Worm (Caenorhabditis elegans) whole organism, L4 larva: Measurements from ENCODE around the gene let-711.
A peak's percentile ranks its signal among the peaks of the same experiment; 100 is the strongest.

Experiments
- D1046.2 ChIP-seq: fragments of 200-800 bp; sonication (Bioruptor generic); IDR thresholded peaks from 2 replicates; pipeline ENCODE4 v1.3.6; 2022; ENCODE audit warnings: missing genetic modification characterization, missing compliant biosample characterization
- F37D6.2 ChIP-seq: sonication (generic microtip); optimal IDR thresholded peaks from 2 replicates; lab custom pipeline; 2016; ENCODE audit warnings: mild to moderate bottlenecking, missing genetic modification characterization, missing compliant biosample characterization
- T20F7.1 ChIP-seq: fragments of 200-800 bp; sonication (Bioruptor generic); optimal IDR thresholded peaks from 2 replicates; lab custom pipeline; 2018; ENCODE audit warnings: mild to moderate bottlenecking, missing genetic modification characterization, missing compliant biosample characterization
- T26A8.4 ChIP-seq: fragments of 200-800 bp; sonication (Bioruptor generic); IDR thresholded peaks from 2 replicates; pipeline ENCODE4 v1.3.6; 2022; ENCODE audit warnings: missing genetic modification characterization, missing compliant biosample characterization
- Y105C5A.15 ChIP-seq: fragments of 200-800 bp; sonication (Bioruptor generic); IDR thresholded peaks from 2 replicates; pipeline ENCODE4 v1.3.6; 2022; ENCODE audit warnings: missing genetic modification characterization, missing compliant biosample characterization
- Y48G9A.11 ChIP-seq: fragments of 200-800 bp; sonication (Bioruptor generic); IDR thresholded peaks from 2 replicates; pipeline ENCODE4 v1.3.6; 2022; ENCODE audit warnings: missing genetic modification reagents, missing genetic modification characterization, missing compliant biosample characterization
- Y75B8A.6 ChIP-seq: fragments of 200-800 bp; sonication (Bioruptor generic); IDR thresholded peaks from 2 replicates; pipeline ENCODE4 v1.3.6; 2022; ENCODE audit warnings: missing genetic modification reagents, missing genetic modification characterization, missing compliant biosample characterization
- aha-1 ChIP-seq: fragments of 150-350 bp; peaks from one replicate; lab custom pipeline; 2014; ENCODE audit warnings: missing biosample characterization, missing genetic modification characterization
- arid-1 ChIP-seq: fragments of 200-800 bp; sonication (Bioruptor generic); conservative IDR thresholded peaks from 2 replicates; pipeline ENCODE4 v1.3.6; 2022; ENCODE audit warnings: missing genetic modification reagents, missing genetic modification characterization, missing compliant biosample characterization
- ceh-28 ChIP-seq: fragments of 150-350 bp; optimal IDR thresholded peaks from 2 replicates; lab custom pipeline; 2014; ENCODE audit warnings: missing biosample characterization, missing genetic modification reagents, missing genetic modification characterization
- ceh-44 ChIP-seq: fragments of 200-800 bp; sonication (Bioruptor generic); IDR thresholded peaks from 2 replicates; pipeline ENCODE4 v1.3.6; 2022; ENCODE audit warnings: missing genetic modification reagents, missing genetic modification characterization, missing compliant biosample characterization
- ceh-82 ChIP-seq: sonication (generic microtip); optimal IDR thresholded peaks from 2 replicates; lab custom pipeline; 2017; ENCODE audit warnings: missing biosample characterization, missing genetic modification characterization
- cey-2 ChIP-seq: sonication (generic microtip); optimal IDR thresholded peaks from 3 replicates; lab custom pipeline; 2017; ENCODE audit warnings: missing genetic modification characterization, mild to moderate bottlenecking, missing compliant biosample characterization, antibody characterized with exemption, borderline replicate concordance; ENCODE audit not compliant: insufficient read depth
- ctbp-1 ChIP-seq: fragments of 200-800 bp; sonication (Bioruptor generic); IDR thresholded peaks from 2 replicates; pipeline ENCODE4 v1.3.6; 2022; ENCODE audit warnings: missing genetic modification reagents, missing genetic modification characterization, missing compliant biosample characterization
- daf-12 ChIP-seq: fragments of 150-350 bp; optimal IDR thresholded peaks from 2 replicates; lab custom pipeline; 2014; ENCODE audit warnings: missing biosample characterization, missing genetic modification reagents, missing genetic modification characterization
- daf-16 ChIP-seq, 3 experiments: sonication (generic microtip); optimal IDR thresholded peaks; 2 replicates each; lab custom pipeline; 2016 to 2017; ENCODE audit warnings: missing genetic modification characterization in 3 of 3, missing genetic modification reagents in 3 of 3, mild to moderate bottlenecking in 2 of 3, missing compliant biosample characterization in 2 of 3, missing biosample characterization in 1 of 3, moderate library complexity in 1 of 3
- dmd-6 ChIP-seq: fragments of 200-800 bp; sonication (Bioruptor generic); IDR thresholded peaks from 2 replicates; pipeline ENCODE4 v1.3.6; 2022; ENCODE audit warnings: missing genetic modification reagents, missing genetic modification characterization, missing compliant biosample characterization
- dmd-9 ChIP-seq: fragments of 200-800 bp; sonication (Bioruptor generic); IDR thresholded peaks from 2 replicates; pipeline ENCODE4 v1.3.6; 2022; ENCODE audit warnings: missing genetic modification reagents, missing genetic modification characterization, missing compliant biosample characterization
- dpl-1 ChIP-seq: fragments of 150-350 bp; optimal IDR thresholded peaks from 2 replicates; lab custom pipeline; 2014; ENCODE audit warnings: missing biosample characterization, missing genetic modification reagents, missing genetic modification characterization
- hlh-11 ChIP-seq: fragments of 200-800 bp; sonication (Bioruptor generic); optimal IDR thresholded peaks from 2 replicates; lab custom pipeline; 2018; ENCODE audit warnings: mild to moderate bottlenecking, missing genetic modification characterization, missing compliant biosample characterization
- hlh-30 ChIP-seq: sonication (generic microtip); optimal IDR thresholded peaks from 2 replicates; lab custom pipeline; 2017; ENCODE audit warnings: antibody characterized with exemption, mild to moderate bottlenecking, missing genetic modification characterization, missing compliant biosample characterization; ENCODE audit not compliant: insufficient read depth
- hmg-1.1 ChIP-seq: fragments of 200-800 bp; sonication (Bioruptor generic); IDR thresholded peaks from 2 replicates; pipeline ENCODE4 v1.3.6; 2022; ENCODE audit warnings: missing genetic modification reagents, missing genetic modification characterization, missing compliant biosample characterization
- lin-1 ChIP-seq: fragments of 200-800 bp; sonication (Bioruptor generic); IDR thresholded peaks from 2 replicates; pipeline ENCODE4 v1.3.6; 2022; ENCODE audit warnings: missing genetic modification reagents, missing genetic modification characterization, missing compliant biosample characterization
- lin-38 ChIP-seq: fragments of 200-800 bp; sonication (Bioruptor generic); IDR thresholded peaks from 2 replicates; pipeline ENCODE4 v1.3.6; 2022; ENCODE audit warnings: missing genetic modification reagents, missing genetic modification characterization, missing compliant biosample characterization
- lsy-2 ChIP-seq, 2 experiments: fragments of 150-350 bp in 1 of 2; sonication (generic microtip) in 1 of 2; optimal IDR thresholded peaks; 2 replicates each; lab custom pipeline; 2014 to 2017; ENCODE audit warnings: missing biosample characterization in 2 of 2, missing genetic modification characterization in 2 of 2
- madf-9 ChIP-seq: fragments of 200-800 bp; sonication (Bioruptor generic); conservative IDR thresholded peaks from 2 replicates; pipeline ENCODE4 v1.3.6; 2022; ENCODE audit warnings: missing genetic modification reagents, missing genetic modification characterization, missing compliant biosample characterization
- mdl-1 ChIP-seq, 2 experiments: fragments of 150-350 bp in 1 of 2; sonication (generic microtip) in 1 of 2; optimal IDR thresholded peaks; 2 replicates each; lab custom pipeline; 2014 to 2017; ENCODE audit warnings: missing biosample characterization in 2 of 2, missing genetic modification characterization in 2 of 2
- mep-1 ChIP-seq: fragments of 150-350 bp; sonication (generic microtip); optimal IDR thresholded peaks from 3 replicates; lab custom pipeline; 2014; ENCODE audit warnings: missing biosample characterization, missing genetic modification characterization
- mes-2 ChIP-seq: sonication (generic microtip); optimal IDR thresholded peaks from 2 replicates; lab custom pipeline; 2016; ENCODE audit warnings: missing genotype, mild to moderate bottlenecking, missing genetic modification characterization, missing compliant biosample characterization; ENCODE audit not compliant: poor library complexity, severe bottlenecking
- nhr-10 ChIP-seq: fragments of 150-350 bp; optimal IDR thresholded peaks from 2 replicates; lab custom pipeline; 2014; ENCODE audit warnings: missing biosample characterization, missing genetic modification characterization
- nhr-11 ChIP-seq: fragments of 150-350 bp; optimal IDR thresholded peaks from 2 replicates; lab custom pipeline; 2014; ENCODE audit warnings: missing biosample characterization, missing genetic modification characterization
- nhr-111 ChIP-seq: fragments of 200-800 bp; sonication (Bioruptor generic); optimal IDR thresholded peaks from 2 replicates; lab custom pipeline; 2018; ENCODE audit warnings: mild to moderate bottlenecking, missing genetic modification characterization, missing compliant biosample characterization
- nhr-25 ChIP-seq: sonication (generic microtip); optimal IDR thresholded peaks from 2 replicates; lab custom pipeline; 2017; ENCODE audit warnings: missing genetic modification characterization, mild to moderate bottlenecking, missing compliant biosample characterization, antibody characterized with exemption, moderate library complexity, borderline replicate concordance; ENCODE audit not compliant: insufficient read depth
- nhr-28 ChIP-seq: fragments of 150-350 bp; optimal IDR thresholded peaks from 2 replicates; lab custom pipeline; 2014; ENCODE audit warnings: missing biosample characterization, missing genetic modification characterization
- nhr-41 ChIP-seq: fragments of 200-800 bp; sonication (Bioruptor generic); IDR thresholded peaks from 2 replicates; pipeline ENCODE4 v1.3.6; 2022; ENCODE audit warnings: missing genetic modification reagents, missing genetic modification characterization, missing compliant biosample characterization
- pha-4 ChIP-seq, 2 experiments: fragments of 150-350 bp in 1 of 2; fragments of 200-800 bp in 1 of 2; sonication (Bioruptor generic) in 1 of 2; IDR thresholded peaks in 1 of 2; optimal IDR thresholded peaks in 1 of 2; 2 replicates each; pipeline versions ENCODE4 v1.3.6 to Lab custom; 2014 to 2022; ENCODE audit warnings: missing genetic modification characterization in 2 of 2, missing genetic modification reagents in 2 of 2, missing biosample characterization in 1 of 2, missing compliant biosample characterization in 1 of 2
- php-3 ChIP-seq: fragments of 200-800 bp; sonication (Bioruptor generic); IDR thresholded peaks from 2 replicates; pipeline ENCODE4 v1.3.6; 2022; ENCODE audit warnings: missing genetic modification reagents, missing genetic modification characterization, missing compliant biosample characterization
- set-16 ChIP-seq: fragments of 200-800 bp; sonication (Bioruptor generic); IDR thresholded peaks from 2 replicates; pipeline ENCODE4 v1.3.6; 2022; ENCODE audit warnings: missing genetic modification reagents, missing genetic modification characterization, missing compliant biosample characterization
- skn-1 ChIP-seq: fragments of 150-350 bp; optimal IDR thresholded peaks from 2 replicates; lab custom pipeline; 2014; ENCODE audit warnings: missing biosample characterization, missing genetic modification characterization
- spr-3 ChIP-seq: fragments of 200-800 bp; sonication (Bioruptor generic); optimal IDR thresholded peaks from 2 replicates; lab custom pipeline; 2018; ENCODE audit warnings: mild to moderate bottlenecking, missing genetic modification characterization, missing compliant biosample characterization
- vab-7 ChIP-seq: fragments of 200-800 bp; sonication (Bioruptor generic); IDR thresholded peaks from 2 replicates; pipeline ENCODE4 v1.3.6; 2022; ENCODE audit warnings: missing genetic modification reagents, missing genetic modification characterization, missing compliant biosample characterization
- zag-1 ChIP-seq: fragments of 150-350 bp; optimal IDR thresholded peaks from 2 replicates; lab custom pipeline; 2014; ENCODE audit warnings: missing biosample characterization, missing genetic modification characterization
- zfp-3 ChIP-seq: fragments of 200-800 bp; sonication (Bioruptor generic); conservative IDR thresholded peaks from 2 replicates; pipeline ENCODE4 v1.3.6; 2022; ENCODE audit warnings: missing genetic modification reagents, missing genetic modification characterization, missing compliant biosample characterization
- ztf-7 ChIP-seq: fragments of 150-350 bp; optimal IDR thresholded peaks from 2 replicates; lab custom pipeline; 2014; ENCODE audit warnings: missing biosample characterization, missing genetic modification characterization

let-711 gene

DNA sequence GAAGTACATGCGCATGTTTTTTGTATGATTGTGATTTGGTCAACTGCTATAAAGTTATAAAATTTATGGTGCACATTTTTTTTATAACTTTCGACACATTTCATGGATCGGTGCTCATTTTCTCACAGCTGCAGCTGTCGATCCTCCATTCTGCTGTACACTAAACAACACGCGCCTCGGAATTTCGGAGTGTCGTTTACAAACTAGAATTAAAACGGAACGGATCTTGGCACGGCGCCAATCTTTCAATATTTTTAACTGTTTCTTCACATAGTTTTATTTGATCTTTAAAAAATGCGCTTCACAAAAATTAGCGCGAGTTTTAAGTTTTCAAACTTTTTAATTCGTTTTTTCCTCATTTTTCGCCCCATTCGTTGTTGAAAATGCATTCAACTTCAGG, at the start of gene let-711:
TSS of gene let-711 (plus strand) at position 337 of the 400 bp plus-strand sequence.
- no peak for TF ChIP-seq lin-38
- TF ChIP-seq T20F7.1: peak; percentile 95
- TF ChIP-seq lsy-2 (tag; optimal IDR thresholded peaks at IDR 0.05; lab: Kevin White, UChicago): peak in 1 of 2 experiments; percentile 27
- TF ChIP-seq daf-16 (GFP tag; optimal IDR thresholded peaks at IDR 0.05; lab: Kevin White, UChicago): no peak
- peak; percentile 18 for TF ChIP-seq daf-16 (tag; optimal IDR thresholded peaks at IDR 0.05; lab: Kevin White, UChicago)
- no peak for TF ChIP-seq nhr-25 (tag; lab: Kevin White, UChicago)
- TF ChIP-seq hlh-11 (tag; lab: Kevin White, UChicago): no peak
- no peak for TF ChIP-seq hmg-1.1
- no peak for TF ChIP-seq zfp-3 (GFP tag; lab: Robert Waterston, UW)
- peak; percentile 97 for TF ChIP-seq Y48G9A.11 (GFP tag; lab: Robert Waterston, UW)
- no peak for TF ChIP-seq cey-2 (tag; lab: Kevin White, UChicago)
- TF ChIP-seq pha-4 (GFP tag; IDR thresholded peaks at IDR 0.05; lab: Robert Waterston, UW): no peak
- TF ChIP-seq pha-4 (tag; optimal IDR thresholded peaks at IDR 0.05; lab: Kevin White, UChicago): no peak
- peak; percentile 56 for TF ChIP-seq aha-1
- peak; percentile 4 for TF ChIP-seq hlh-30 (tag; lab: Kevin White, UChicago)
- TF ChIP-seq daf-12 (tag; lab: Kevin White, UChicago): no peak
- peak; percentile 28 for TF ChIP-seq mes-2 (tag; lab: Kevin White, UChicago)

DNA sequence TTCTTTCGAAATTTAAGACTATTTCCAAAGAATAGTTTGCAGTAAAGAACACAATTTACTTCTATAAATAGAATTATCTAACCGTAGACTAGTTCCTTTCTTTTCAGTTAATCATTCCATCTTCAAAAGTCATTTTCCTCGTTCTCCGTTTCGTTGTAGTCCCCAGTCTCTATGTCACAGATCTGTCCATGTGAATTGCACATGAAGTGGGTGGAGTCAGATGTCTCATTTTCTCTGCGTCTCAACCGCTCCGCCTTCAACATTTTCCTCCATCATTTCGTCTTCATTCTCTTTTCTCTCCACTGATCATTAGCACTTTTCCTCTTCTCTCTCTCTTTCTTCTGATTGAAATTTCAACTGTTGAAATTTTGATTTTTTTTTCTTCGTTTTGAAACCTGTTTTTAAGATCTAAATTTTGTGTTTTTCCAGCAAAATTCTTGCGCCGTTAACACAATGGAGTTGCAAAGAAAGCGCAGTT, 48.9 kb upstream of the let-711 start, which contains the start of gene T07E3.4:
TSS of gene T07E3.4 (plus strand) at position 428 of the 478 bp plus-strand sequence.
- TF ChIP-seq daf-12 (tag; lab: Kevin White, UChicago) (no peak), pha-4 (GFP tag; IDR thresholded peaks at IDR 0.05; lab: Robert Waterston, UW) (0 out of 2 replicates have a peak, but pooled peaks have one; percentile 30), pha-4 (tag; optimal IDR thresholded peaks at IDR 0.05; lab: Kevin White, UChicago) (no peak), zag-1 (tag; lab: Kevin White, UChicago) (no peak), lin-1 (GFP tag; lab: Robert Waterston, UW) (peak; percentile 64; the same call in 1 of the 2 replicates), set-16 (GFP tag; lab: Robert Waterston, UW) (no peak), lsy-2 (tag; optimal IDR thresholded peaks at IDR 0.05; lab: Kevin White, UChicago) (peak; percentile 50 to 84), hlh-30 (tag; lab: Kevin White, UChicago) (peak; percentile 91), nhr-10 (tag; lab: Kevin White, UChicago) (peak; percentile 23), arid-1 (GFP tag; lab: Robert Waterston, UW) (no peak), dpl-1 (GFP tag; lab: Kevin White, UChicago) (peak; percentile 48), nhr-28 (peak; percentile 84), D1046.2 (no peak), lin-38 (no peak), mep-1 (tag; lab: Kevin White, UChicago) (peak; percentile 69), nhr-111 (GFP tag; lab: Kevin White, UChicago) (no peak), nhr-41 (no peak), ceh-44 (GFP tag; lab: Robert Waterston, UW) (no peak), mdl-1 (tag; optimal IDR thresholded peaks at IDR 0.05; lab: Kevin White, UChicago) (peak; percentile 22 to 72), F37D6.2 (tag; lab: Kevin White, UChicago) (no peak), ctbp-1 (peak; percentile 57; the same call in 1 of the 2 replicates), spr-3 (no peak), T20F7.1 (peak; percentile 60), hmg-1.1 (peak; percentile 76), ceh-82 (tag; lab: Kevin White, UChicago) (no peak), ceh-28 (tag; lab: Kevin White, UChicago) (no peak), dmd-6 (peak; percentile 94), nhr-25 (tag; lab: Kevin White, UChicago) (no peak), php-3 (GFP tag; lab: Robert Waterston, UW) (0 out of 2 replicates have a peak, but pooled peaks have one; percentile 39), Y105C5A.15 (GFP tag; lab: Robert Waterston, UW) (no peak), Y75B8A.6 (GFP tag; lab: Robert Waterston, UW) (no peak), dmd-9 (GFP tag; lab: Robert Waterston, UW) (no peak), aha-1 (peak; percentile 98), cey-2 (tag; lab: Kevin White, UChicago) (peak; percentile 19), nhr-11 (tag; lab: Kevin White, UChicago) (peak; percentile 84), T26A8.4 (GFP tag; lab: Robert Waterston, UW) (peak; percentile 59), ztf-7 (peak; percentile 48), skn-1 (tag; lab: Kevin White, UChicago) (no peak), vab-7 (GFP tag; lab: Robert Waterston, UW) (no peak), madf-9 (GFP tag; lab: Robert Waterston, UW) (no peak)
